Fruit fly (Drosophila melanogaster): ENCODE data around the gene Imp.

Gene Imp

dm6 chrX:10824227-10824702, at the start of gene Imp:
Imp (minus strand) TSS chrX:10824277.
- TF ChIP-seq bab1 (GFP tag; optimal IDR thresholded peaks at IDR 0.05) (no peak), CG7101 (tag; optimal IDR thresholded peaks at IDR 0.05) (no peak), ovo (GFP tag; optimal IDR thresholded peaks at IDR 0.05) (no peak), CG14711 (tag; optimal IDR thresholded peaks at IDR 0.05) (no peak), cic (GFP tag; optimal IDR thresholded peaks at IDR 0.05) (no peak), Hr96 (GFP tag; optimal IDR thresholded peaks at IDR 0.05) (no peak), CG5204 (GFP tag; optimal IDR thresholded peaks at IDR 0.05) (no peak), Mnt (GFP tag; optimal IDR thresholded peaks at IDR 0.05) (no peak), pad (GFP tag; optimal IDR thresholded peaks at IDR 0.05) (no peak), CG7045 (GFP tag; optimal IDR thresholded peaks at IDR 0.05) (no peak), CG12768 (GFP tag; optimal IDR thresholded peaks at IDR 0.05) (no peak), toe (GFP tag; optimal IDR thresholded peaks at IDR 0.05) (no peak), CG11617 (GFP tag; optimal IDR thresholded peaks at IDR 0.05) (no peak), Clk (GFP tag; optimal IDR thresholded peaks at IDR 0.05) (no peak), kay (GFP tag; ENCODE audit: borderline replicate concordance) (no peak), tj (GFP tag; optimal IDR thresholded peaks at IDR 0.05) (no peak), CG33017 (tag; optimal IDR thresholded peaks at IDR 0.05) (no peak), CG1620 (GFP tag; optimal IDR thresholded peaks at IDR 0.05) (no peak), Crg-1 (GFP tag; optimal IDR thresholded peaks at IDR 0.05) (no peak), cnc (optimal IDR thresholded peaks at IDR 0.05) (no peak)

- TF ChIP-seq CG33017 (tag; optimal IDR thresholded peaks at IDR 0.05) (no peak), CG14711 (tag; optimal IDR thresholded peaks at IDR 0.05) (no peak), cnc (optimal IDR thresholded peaks at IDR 0.05) (no peak), CG12768 (GFP tag; optimal IDR thresholded peaks at IDR 0.05) (no peak), Crg-1 (GFP tag; optimal IDR thresholded peaks at IDR 0.05) (no peak), CG11617 (GFP tag; optimal IDR thresholded peaks at IDR 0.05) (no peak), CG7045 (GFP tag; optimal IDR thresholded peaks at IDR 0.05) (no peak), CG5204 (GFP tag; optimal IDR thresholded peaks at IDR 0.05) (no peak), Mnt (GFP tag; optimal IDR thresholded peaks at IDR 0.05) (no peak), pad (GFP tag; optimal IDR thresholded peaks at IDR 0.05) (no peak)
Measured at dm6 chrX:10869045-10869444, 45.0 kb upstream of the Imp start, which contains the start of gene CG2157. CG2157 (plus strand) TSS chrX:10869284.

dm6 chrX:10867692-10868091, 43.6 kb upstream of the Imp start:
- TF ChIP-seq CG12768 (GFP tag; optimal IDR thresholded peaks at IDR 0.05) (no peak), CG11617 (GFP tag; optimal IDR thresholded peaks at IDR 0.05) (no peak), CG7101 (tag; optimal IDR thresholded peaks at IDR 0.05) (no peak), Mnt (GFP tag; optimal IDR thresholded peaks at IDR 0.05) (no peak), Hr96 (GFP tag; optimal IDR thresholded peaks at IDR 0.05) (no peak), pad (GFP tag; optimal IDR thresholded peaks at IDR 0.05) (no peak), tj (GFP tag; optimal IDR thresholded peaks at IDR 0.05) (no peak), cnc (optimal IDR thresholded peaks at IDR 0.05) (no peak), ovo (GFP tag; optimal IDR thresholded peaks at IDR 0.05) (no peak), Clk (GFP tag; optimal IDR thresholded peaks at IDR 0.05) (no peak), cic (GFP tag; optimal IDR thresholded peaks at IDR 0.05) (no peak), CG14711 (tag; optimal IDR thresholded peaks at IDR 0.05) (no peak), kay (GFP tag; ENCODE audit: borderline replicate concordance) (no peak), toe (GFP tag; optimal IDR thresholded peaks at IDR 0.05) (no peak), CG7045 (GFP tag; optimal IDR thresholded peaks at IDR 0.05) (no peak), CG5204 (GFP tag; optimal IDR thresholded peaks at IDR 0.05) (no peak), CG33017 (tag; optimal IDR thresholded peaks at IDR 0.05) (no peak), Crg-1 (GFP tag; optimal IDR thresholded peaks at IDR 0.05) (no peak), bab1 (GFP tag; optimal IDR thresholded peaks at IDR 0.05) (no peak)

- no peak for TF ChIP-seq CG7045 (GFP tag; optimal IDR thresholded peaks at IDR 0.05)
- TF ChIP-seq CG7101 (tag; optimal IDR thresholded peaks at IDR 0.05), result no peak
- peak; percentile 78 for TF ChIP-seq kay (GFP tag; ENCODE audit: borderline replicate concordance)
- no peak for TF ChIP-seq CG11617 (GFP tag; optimal IDR thresholded peaks at IDR 0.05)
- TF ChIP-seq ovo (GFP tag; optimal IDR thresholded peaks at IDR 0.05), result no peak
Measured at dm6 chrX:10865580-10866331, 41.7 kb upstream of the Imp start.

dm6 chrX:10857853-10858252, 33.8 kb upstream of the Imp start:
- no peak for TF ChIP-seq CG7101 (tag; optimal IDR thresholded peaks at IDR 0.05)
- TF ChIP-seq cic (GFP tag; optimal IDR thresholded peaks at IDR 0.05), result no peak
- no peak for TF ChIP-seq tj (GFP tag; optimal IDR thresholded peaks at IDR 0.05)
- TF ChIP-seq CG1620 (GFP tag; optimal IDR thresholded peaks at IDR 0.05), result no peak
- no peak for TF ChIP-seq toe (GFP tag; optimal IDR thresholded peaks at IDR 0.05)
- no peak for TF ChIP-seq Clk (GFP tag; optimal IDR thresholded peaks at IDR 0.05)
- TF ChIP-seq CG12768 (GFP tag; optimal IDR thresholded peaks at IDR 0.05), result no peak
- peak; percentile 62 for TF ChIP-seq Mnt (GFP tag; optimal IDR thresholded peaks at IDR 0.05)
- TF ChIP-seq CG14711 (tag; optimal IDR thresholded peaks at IDR 0.05), result no peak

dm6 chrX:10857376-10857775, 33.3 kb upstream of the Imp start, which contains the start of the genes sofe and CG2186:
sofe (minus strand) TSS chrX:10857413.
CG2186 (plus strand) TSS chrX:10857655.
- TF ChIP-seq bab1 (GFP tag; optimal IDR thresholded peaks at IDR 0.05), result peak; percentile 73
- TF ChIP-seq CG33017 (tag; optimal IDR thresholded peaks at IDR 0.05), result no peak
- TF ChIP-seq Clk (GFP tag; optimal IDR thresholded peaks at IDR 0.05), result no peak
- peak; percentile 77 for TF ChIP-seq CG7101 (tag; optimal IDR thresholded peaks at IDR 0.05)
- TF ChIP-seq CG5204 (GFP tag; optimal IDR thresholded peaks at IDR 0.05), result no peak
- peak; percentile 84 for TF ChIP-seq CG1620 (GFP tag; optimal IDR thresholded peaks at IDR 0.05)
- TF ChIP-seq CG11617 (GFP tag; optimal IDR thresholded peaks at IDR 0.05), result peak; percentile 5
- TF ChIP-seq CG14711 (tag; optimal IDR thresholded peaks at IDR 0.05), result peak; percentile 61
- TF ChIP-seq tj (GFP tag; optimal IDR thresholded peaks at IDR 0.05), result peak; percentile 35
- TF ChIP-seq Crg-1 (GFP tag; optimal IDR thresholded peaks at IDR 0.05), result peak; percentile 60
- TF ChIP-seq CG12768 (GFP tag; optimal IDR thresholded peaks at IDR 0.05), result no peak
- no peak for TF ChIP-seq Hr96 (GFP tag; optimal IDR thresholded peaks at IDR 0.05)
- TF ChIP-seq cnc (optimal IDR thresholded peaks at IDR 0.05), result no peak
- peak; percentile 92 for TF ChIP-seq ovo (GFP tag; optimal IDR thresholded peaks at IDR 0.05)
- no peak for TF ChIP-seq CG7045 (GFP tag; optimal IDR thresholded peaks at IDR 0.05)
- TF ChIP-seq pad (GFP tag; optimal IDR thresholded peaks at IDR 0.05), result peak; percentile 43
- peak; percentile 75 for TF ChIP-seq toe (GFP tag; optimal IDR thresholded peaks at IDR 0.05)
- no peak for TF ChIP-seq cic (GFP tag; optimal IDR thresholded peaks at IDR 0.05)
- peak; percentile 63 for TF ChIP-seq Mnt (GFP tag; optimal IDR thresholded peaks at IDR 0.05)
- TF ChIP-seq kay (GFP tag; ENCODE audit: borderline replicate concordance), result no peak

Data from whole organism, adult.